Fruit fly (Drosophila melanogaster) whole organism, embryonic: ENCODE data around the gene eIF4E6.
A peak's percentile ranks its signal among the peaks of the same experiment; 100 is the strongest.

Experiments used
- Ada2b ChIP-seq: fragments of 200-800 bp; sonication (Bioruptor generic); IDR thresholded peaks from 2 replicates; pipeline ENCODE4 v1.3.6; 2022; ENCODE audit warnings: missing biosample characterization, missing genetic modification characterization
- Atf-2 ChIP-seq: fragments of 200-800 bp; sonication (Bioruptor generic); optimal IDR thresholded peaks from 2 replicates; lab custom pipeline; 2016; ENCODE audit warnings: missing biosample characterization, missing genetic modification characterization
- CG11560 ChIP-seq: fragments of 200-800 bp; sonication (Bioruptor generic); IDR thresholded peaks from 3 replicates; pipeline ENCODE4 v1.3.6; 2022; ENCODE audit warnings: missing biosample characterization, missing genetic modification characterization
- CG1233 ChIP-seq: fragments of 200-800 bp; sonication (Bioruptor generic); optimal IDR thresholded peaks from 4 replicates; lab custom pipeline; 2018; ENCODE audit warnings: missing biosample characterization, mild to moderate bottlenecking, missing genetic modification characterization
- CG13424 ChIP-seq: fragments of 200-800 bp; sonication (Bioruptor generic); optimal IDR thresholded peaks from 2 replicates; lab custom pipeline; 2019; ENCODE audit warnings: missing biosample characterization, mild to moderate bottlenecking, missing genetic modification characterization, moderate library complexity
- CG14014 ChIP-seq: fragments of 200-800 bp; sonication (Bioruptor generic); IDR thresholded peaks from 2 replicates; pipeline ENCODE4 v1.3.6; 2022; ENCODE audit warnings: missing biosample characterization, missing genetic modification characterization
- CG16779 ChIP-seq: fragments of 200-800 bp; sonication (Bioruptor generic); IDR thresholded peaks from 2 replicates; pipeline ENCODE4 v1.3.6; 2022; ENCODE audit warnings: missing biosample characterization, missing genetic modification characterization
- CG17912 ChIP-seq: fragments of 200-800 bp; sonication (Bioruptor generic); optimal IDR thresholded peaks from 2 replicates; lab custom pipeline; 2018; ENCODE audit warnings: missing biosample characterization, mild to moderate bottlenecking, missing genetic modification characterization
- CG18619 ChIP-seq: fragments of 200-800 bp; sonication (Bioruptor generic); optimal IDR thresholded peaks from 3 replicates; lab custom pipeline; 2017; ENCODE audit warnings: missing biosample characterization, mild to moderate bottlenecking, missing genetic modification characterization
- CG2202 ChIP-seq: fragments of 200-800 bp; sonication (Bioruptor generic); optimal IDR thresholded peaks from 2 replicates; lab custom pipeline; 2018; ENCODE audit warnings: missing biosample characterization, mild to moderate bottlenecking, missing genetic modification characterization
- CG4282 ChIP-seq: fragments of 200-800 bp; sonication (Bioruptor generic); optimal IDR thresholded peaks from 2 replicates; lab custom pipeline; 2016; ENCODE audit warnings: missing biosample characterization, missing genetic modification characterization
- CG5180 ChIP-seq: fragments of 200-800 bp; sonication (Bioruptor generic); optimal IDR thresholded peaks from 3 replicates; lab custom pipeline; 2017; ENCODE audit warnings: missing biosample characterization, missing genetic modification characterization, mild to moderate bottlenecking, moderate library complexity, missing genetic modification reagents
- CG6254 ChIP-seq: fragments of 200-800 bp; sonication (Bioruptor generic); optimal IDR thresholded peaks from 3 replicates; lab custom pipeline; 2017; ENCODE audit warnings: mild to moderate bottlenecking, missing biosample characterization, missing genetic modification reagents, missing genetic modification characterization
- CG8944 ChIP-seq: fragments of 200-800 bp; sonication (Bioruptor generic); optimal IDR thresholded peaks from 3 replicates; lab custom pipeline; 2016; ENCODE audit warnings: missing biosample characterization, missing genetic modification characterization
- CG9609 ChIP-seq: fragments of 200-800 bp; sonication (Bioruptor generic); optimal IDR thresholded peaks from 3 replicates; lab custom pipeline; 2016; ENCODE audit warnings: missing biosample characterization, missing genetic modification characterization
- Dbx ChIP-seq: fragments of 200-800 bp; sonication (Bioruptor generic); IDR thresholded peaks from 3 replicates; pipeline ENCODE4 v1.3.6; 2022; ENCODE audit warnings: missing biosample characterization, missing genetic modification characterization
- E2f2 ChIP-seq: fragments of 200-800 bp; sonication (Bioruptor generic); IDR thresholded peaks from 2 replicates; pipeline ENCODE4 v1.3.6; 2022; ENCODE audit warnings: missing biosample characterization, missing genetic modification characterization
- H15 ChIP-seq: fragments of 200-800 bp; sonication (Bioruptor generic); IDR thresholded peaks from 3 replicates; pipeline ENCODE4 v1.3.6; 2022; ENCODE audit warnings: missing biosample characterization, missing genetic modification characterization
- Hr78 ChIP-seq, 2 experiments: fragments of 200-800 bp in 1 of 2; fragments of >200 bp in 1 of 2; sonication (Bioruptor generic) in 1 of 2; optimal IDR thresholded peaks; 2 replicates each; lab custom pipeline; 2017 to 2019; ENCODE audit warnings: missing biosample characterization in 2 of 2, missing genetic modification characterization in 2 of 2, mild to moderate bottlenecking in 1 of 2, moderate library complexity in 1 of 2
- Hsf ChIP-seq: fragments of 200-800 bp; sonication (Bioruptor generic); optimal IDR thresholded peaks from 3 replicates; lab custom pipeline; 2016; ENCODE audit warnings: missing biosample characterization, missing genetic modification characterization
- NFAT ChIP-seq: fragments of 200-800 bp; sonication (Bioruptor generic); IDR thresholded peaks from 2 replicates; pipeline ENCODE4 v1.3.6; 2022; ENCODE audit warnings: missing biosample characterization, missing genetic modification characterization
- Oaz ChIP-seq: fragments of 200-800 bp; sonication (Bioruptor generic); IDR thresholded peaks from 2 replicates; pipeline ENCODE4 v1.3.6; 2022; ENCODE audit warnings: missing biosample characterization, missing genetic modification characterization
- Oli ChIP-seq: fragments of 200-800 bp; sonication (Bioruptor generic); optimal IDR thresholded peaks from 2 replicates; lab custom pipeline; 2018; ENCODE audit warnings: missing biosample characterization, mild to moderate bottlenecking, missing genetic modification characterization, moderate library complexity
- Opbp ChIP-seq: fragments of 200-800 bp; sonication (Bioruptor generic); IDR thresholded peaks from 3 replicates; pipeline ENCODE4 v1.3.6; 2022; ENCODE audit warnings: missing biosample characterization, missing genetic modification characterization; ENCODE audit not compliant: partially characterized antibody
- PHDP ChIP-seq: fragments of 200-800 bp; sonication (Bioruptor generic); optimal IDR thresholded peaks from 3 replicates; lab custom pipeline; 2018; ENCODE audit warnings: missing biosample characterization, mild to moderate bottlenecking, missing genetic modification characterization, moderate library complexity
- Rfx ChIP-seq: fragments of 200-800 bp; sonication (Bioruptor generic); IDR thresholded peaks from 2 replicates; pipeline ENCODE4 v1.3.6; 2022; ENCODE audit warnings: missing biosample characterization, missing genetic modification characterization
- Sry-δ ChIP-seq: fragments of 200-800 bp; sonication (Bioruptor generic); optimal IDR thresholded peaks from 2 replicates; lab custom pipeline; 2016; ENCODE audit warnings: missing biosample characterization, missing genetic modification characterization
- Trl ChIP-seq, 3 experiments: fragments of >200 bp in 2 of 3; fragments of 200-800 bp in 1 of 3; sonication (Bioruptor generic) in 1 of 3; optimal IDR thresholded peaks; 2 replicates in 1 of 3; 3 replicates in 2 of 3; lab custom pipeline; 2016 to 2017; ENCODE audit warnings: missing biosample characterization in 1 of 3, missing genetic modification characterization in 1 of 3
- Usf ChIP-seq: fragments of 200-800 bp; sonication (Bioruptor generic); optimal IDR thresholded peaks from 2 replicates; lab custom pipeline; 2017; ENCODE audit warnings: missing genotype, missing biosample characterization, missing genetic modification characterization
- bsh ChIP-seq, 2 experiments: fragments of 200-800 bp; sonication (Bioruptor generic); optimal IDR thresholded peaks; 2 replicates each; lab custom pipeline; 2017 to 2018; ENCODE audit warnings: mild to moderate bottlenecking in 2 of 2, missing biosample characterization in 2 of 2, missing genetic modification characterization in 2 of 2, moderate library complexity in 1 of 2
- btn ChIP-seq: fragments of 200-800 bp; sonication (Bioruptor generic); optimal IDR thresholded peaks from 2 replicates; lab custom pipeline; 2016; ENCODE audit warnings: missing biosample characterization, missing genetic modification characterization
- caup ChIP-seq: fragments of 200-800 bp; sonication (Bioruptor generic); optimal IDR thresholded peaks from 3 replicates; lab custom pipeline; 2017; ENCODE audit warnings: missing biosample characterization, mild to moderate bottlenecking, missing genetic modification characterization, moderate library complexity; ENCODE audit not compliant: severe bottlenecking
- chn ChIP-seq: fragments of 200-800 bp; sonication (Bioruptor generic); optimal IDR thresholded peaks from 2 replicates; lab custom pipeline; 2016; ENCODE audit warnings: missing biosample characterization, missing genetic modification characterization
- ci ChIP-seq: fragments of 200-800 bp; sonication (Bioruptor generic); IDR thresholded peaks from 3 replicates; pipeline ENCODE4 v1.3.6; 2022; ENCODE audit warnings: missing biosample characterization, missing genetic modification characterization
- dan ChIP-seq: fragments of 200-800 bp; sonication (Bioruptor generic); IDR thresholded peaks from 2 replicates; pipeline ENCODE4 v1.3.6; 2022; ENCODE audit warnings: missing biosample characterization, missing genetic modification characterization
- dmrt99B ChIP-seq: fragments of 200-800 bp; sonication (Bioruptor generic); optimal IDR thresholded peaks from 2 replicates; lab custom pipeline; 2018; ENCODE audit warnings: missing biosample characterization, mild to moderate bottlenecking, missing genetic modification characterization, moderate library complexity
- gcm ChIP-seq: fragments of 200-800 bp; sonication (Bioruptor generic); optimal IDR thresholded peaks from 2 replicates; lab custom pipeline; 2019; ENCODE audit warnings: missing biosample characterization, mild to moderate bottlenecking, missing genetic modification characterization, moderate library complexity
- inv ChIP-seq: fragments of 200-800 bp; sonication (Bioruptor generic); IDR thresholded peaks from 2 replicates; pipeline ENCODE4 v1.3.6; 2022; ENCODE audit warnings: missing biosample characterization, missing genetic modification characterization; ENCODE audit not compliant: partially characterized antibody
- knrl ChIP-seq: fragments of 200-800 bp; sonication (Bioruptor generic); IDR thresholded peaks from 3 replicates; pipeline ENCODE4 v1.3.6; 2022; ENCODE audit warnings: missing biosample characterization, missing genetic modification characterization; ENCODE audit not compliant: partially characterized antibody
- p53 ChIP-seq: fragments of 200-800 bp; sonication (Bioruptor generic); optimal IDR thresholded peaks from 2 replicates; lab custom pipeline; 2016; ENCODE audit warnings: missing biosample characterization, missing genetic modification characterization
- pros ChIP-seq: fragments of 200-800 bp; sonication (Bioruptor generic); optimal IDR thresholded peaks from 3 replicates; lab custom pipeline; 2019; ENCODE audit warnings: missing biosample characterization, mild to moderate bottlenecking, missing genetic modification characterization, moderate library complexity
- pzg ChIP-seq: fragments of 200-800 bp; sonication (Bioruptor generic); optimal IDR thresholded peaks from 3 replicates; lab custom pipeline; 2018; ENCODE audit warnings: missing biosample characterization, mild to moderate bottlenecking, missing genetic modification characterization, moderate library complexity
- ro ChIP-seq: fragments of 200-800 bp; sonication (Bioruptor generic); IDR thresholded peaks from 2 replicates; pipeline ENCODE4 v1.3.6; 2022; ENCODE audit warnings: missing biosample characterization, missing genetic modification characterization
- run ChIP-seq: fragments of 200-800 bp; sonication (Bioruptor generic); optimal IDR thresholded peaks from 3 replicates; lab custom pipeline; 2018; ENCODE audit warnings: missing biosample characterization, mild to moderate bottlenecking, missing genetic modification characterization
- sc ChIP-seq, 3 experiments: fragments of >200 bp in 2 of 3; fragments of 200-800 bp in 1 of 3; sonication (Bioruptor generic) in 1 of 3; optimal IDR thresholded peaks; 2 replicates in 2 of 3; 3 replicates in 1 of 3; lab custom pipeline; 2017; ENCODE audit warnings: mild to moderate bottlenecking in 1 of 3, missing biosample characterization in 1 of 3, missing genetic modification characterization in 1 of 3, missing genetic modification reagents in 1 of 3
- sens ChIP-seq: fragments of 200-800 bp; sonication (Bioruptor generic); peaks from one replicate; lab custom pipeline; 2016; ENCODE audit warnings: missing biosample characterization, missing genetic modification characterization
- sna ChIP-seq: fragments of 200-800 bp; sonication (Bioruptor generic); IDR thresholded peaks from 2 replicates; pipeline ENCODE4 v1.3.6; 2022; ENCODE audit warnings: missing biosample characterization, missing genetic modification characterization; ENCODE audit not compliant: partially characterized antibody
- so ChIP-seq: fragments of 200-800 bp; sonication (Bioruptor generic); IDR thresholded peaks from 3 replicates; pipeline ENCODE4 v1.3.6; 2022; ENCODE audit warnings: missing biosample characterization, missing genetic modification characterization
- tll ChIP-seq, 2 experiments: fragments of 200-800 bp in 1 of 2; fragments of >200 bp in 1 of 2; sonication (Bioruptor generic) in 1 of 2; optimal IDR thresholded peaks; 2 replicates each; lab custom pipeline; 2017 to 2019; ENCODE audit warnings: missing biosample characterization in 2 of 2, missing genetic modification characterization in 2 of 2, mild to moderate bottlenecking in 1 of 2, moderate library complexity in 1 of 2
- wek ChIP-seq: fragments of 200-800 bp; sonication (Bioruptor generic); optimal IDR thresholded peaks from 3 replicates; lab custom pipeline; 2018; ENCODE audit warnings: missing biosample characterization, mild to moderate bottlenecking, missing genetic modification characterization, moderate library complexity

eIF4E6 gene

DNA sequence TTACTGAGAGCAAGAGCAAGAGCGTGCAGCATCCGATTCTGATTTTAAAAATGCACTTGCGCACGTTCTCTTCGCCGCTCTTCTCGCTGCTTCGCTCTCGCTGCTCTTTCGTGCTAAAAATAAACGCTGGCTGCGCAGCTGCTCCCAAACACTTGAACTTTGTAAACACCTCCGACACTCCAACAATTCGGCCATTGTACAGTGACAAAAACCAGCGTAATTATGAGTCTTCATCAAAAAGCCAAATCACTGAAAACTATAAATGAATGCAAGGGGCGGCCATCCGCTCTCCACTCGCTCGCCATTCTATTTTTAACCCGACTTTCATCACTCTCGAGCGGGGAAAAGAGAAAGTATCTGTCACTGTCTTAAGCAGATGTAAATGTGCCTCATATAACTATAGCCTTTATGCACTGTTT is 37.7 kb upstream of the eIF4E6 start (continued):
- no peak for TF ChIP-seq Atf-2
- TF ChIP-seq Opbp (GFP tag; lab: Robert Waterston, UW) = no peak
- no peak for TF ChIP-seq CG9609 (GFP tag; lab: Kevin White, UChicago)
- TF ChIP-seq btn (GFP tag; lab: Kevin White, UChicago) = no peak
- no peak for TF ChIP-seq so (GFP tag; lab: Robert Waterston, UW)
- no peak for TF ChIP-seq CG2202 (tag; lab: Kevin White, UChicago)
- TF ChIP-seq Ada2b (GFP tag; lab: Robert Waterston, UW) = no peak
- TF ChIP-seq sna (GFP tag; lab: Robert Waterston, UW) = no peak
- TF ChIP-seq CG6254 (GFP tag; lab: Kevin White, UChicago) = no peak
- TF ChIP-seq knrl (GFP tag; lab: Robert Waterston, UW) = no peak
- no peak for TF ChIP-seq dmrt99B (tag; lab: Kevin White, UChicago)
- no peak for TF ChIP-seq Hsf
- TF ChIP-seq p53 (GFP tag; lab: Kevin White, UChicago) = no peak
- TF ChIP-seq tll (GFP tag; optimal IDR thresholded peaks at IDR 0.05; lab: Kevin White, UChicago) = no peak
- TF ChIP-seq CG17912 = no peak
- TF ChIP-seq CG4282 (GFP tag; lab: Kevin White, UChicago) = peak; percentile 10
- TF ChIP-seq Trl (optimal IDR thresholded peaks at IDR 0.05; lab: Kevin White, UChicago) = peak; percentile 83 to 90
- TF ChIP-seq Trl (GFP tag; optimal IDR thresholded peaks at IDR 0.05; lab: Kevin White, UChicago) = no peak
- no peak for TF ChIP-seq dan
- TF ChIP-seq NFAT (GFP tag; lab: Robert Waterston, UW) = no peak
- TF ChIP-seq inv (GFP tag; lab: Robert Waterston, UW) = no peak
- no peak for TF ChIP-seq Oaz (GFP tag; lab: Robert Waterston, UW)
- TF ChIP-seq wek (GFP tag; lab: Kevin White, UChicago) = no peak
- TF ChIP-seq PHDP (tag; lab: Kevin White, UChicago) = no peak
- no peak for TF ChIP-seq pzg
- no peak for TF ChIP-seq CG11560
- TF ChIP-seq pros (GFP tag; lab: Kevin White, UChicago) = no peak
- no peak for TF ChIP-seq CG5180
- TF ChIP-seq chn = no peak
- no peak for TF ChIP-seq Rfx (GFP tag; lab: Robert Waterston, UW)
- no peak for TF ChIP-seq ro
- TF ChIP-seq ci (GFP tag; lab: Robert Waterston, UW) = no peak
- no peak for TF ChIP-seq gcm (GFP tag; lab: Kevin White, UChicago)
- TF ChIP-seq Oli (tag; lab: Kevin White, UChicago) = no peak
- TF ChIP-seq Sry-δ (GFP tag; lab: Kevin White, UChicago) = no peak
- TF ChIP-seq CG14014 (GFP tag; lab: Robert Waterston, UW) = no peak
- TF ChIP-seq bsh (GFP tag; optimal IDR thresholded peaks at IDR 0.05; lab: Kevin White, UChicago) = peak in 1 of 2 experiments; percentile 18
- TF ChIP-seq caup (GFP tag; lab: Kevin White, UChicago) = no peak
- no peak for TF ChIP-seq CG1233 (GFP tag; lab: Kevin White, UChicago)
- TF ChIP-seq CG13424 (tag; lab: Kevin White, UChicago) = peak; percentile 4
- TF ChIP-seq Dbx (GFP tag; lab: Robert Waterston, UW) = no peak
- no peak for TF ChIP-seq CG16779 (GFP tag; lab: Robert Waterston, UW)
- TF ChIP-seq sens (GFP tag; lab: Kevin White, UChicago) = peak; percentile 86
- no peak for TF ChIP-seq H15 (GFP tag; lab: Robert Waterston, UW)
- TF ChIP-seq run (tag; lab: Kevin White, UChicago) = no peak
- no peak for TF ChIP-seq sc (optimal IDR thresholded peaks at IDR 0.05; lab: Kevin White, UChicago)
- TF ChIP-seq sc (GFP tag; optimal IDR thresholded peaks at IDR 0.05; lab: Kevin White, UChicago) = no peak
- TF ChIP-seq E2f2 (GFP tag; lab: Robert Waterston, UW) = no peak
- no peak for TF ChIP-seq Usf
- TF ChIP-seq Hr78 (GFP tag; optimal IDR thresholded peaks at IDR 0.05; lab: Kevin White, UChicago) = peak in 1 of 2 experiments; percentile 78
- no peak for TF ChIP-seq CG8944 (GFP tag; lab: Kevin White, UChicago)
- TF ChIP-seq CG18619 (GFP tag; lab: Kevin White, UChicago) = no peak
